Worm (Caenorhabditis elegans): Measurements from ENCODE around the gene fos-1.
"Not testable (repeated sequence)": the region's sequence is repeated elsewhere in the genome, so short reads cannot be mapped to it uniquely, and the experiment has no call there.

Gene fos-1

ce11 chrV:6038405-6039151 is 35.2 kb downstream of the fos-1 start, which contains the start of gene F29G9.1:
TSS of gene F29G9.1 (plus strand) at chrV:6039101.
- TF ChIP-seq ttx-3, fax-1, syd-9 (tag; optimal IDR thresholded peaks at IDR 0.05): not testable (repeated sequence)

ce11 chrV:6041375-6041774 is 38.0 kb downstream of the fos-1 start, which contains the start of gene R01B10.2:
TSS of gene R01B10.2 (minus strand) at chrV:6041475.
- TF ChIP-seq fax-1 (tag; optimal IDR thresholded peaks at IDR 0.05), result no peak
- no peak for TF ChIP-seq pha-2 (tag; optimal IDR thresholded peaks at IDR 0.05)
- TF ChIP-seq hlh-6 (tag; optimal IDR thresholded peaks at IDR 0.05), result no peak
- TF ChIP-seq unc-42 (tag; optimal IDR thresholded peaks at IDR 0.05), result no peak
- TF ChIP-seq F13H6.1 (tag; optimal IDR thresholded peaks at IDR 0.05), result no peak
- no peak for TF ChIP-seq sox-2 (GFP tag; IDR thresholded peaks at IDR 0.05)
- TF ChIP-seq ceh-22 (tag; optimal IDR thresholded peaks at IDR 0.05), result no peak
- TF ChIP-seq C38D4.7 (GFP tag; optimal IDR thresholded peaks at IDR 0.05), result no peak
- no peak for TF ChIP-seq ceh-24 (tag; optimal IDR thresholded peaks at IDR 0.05)
- no peak for TF ChIP-seq hlh-13 (GFP tag; optimal IDR thresholded peaks at IDR 0.05)
- no peak for TF ChIP-seq unc-55 (GFP tag; optimal IDR thresholded peaks at IDR 0.05)
- no peak for TF ChIP-seq hlh-30 (tag; optimal IDR thresholded peaks at IDR 0.05; ENCODE audit: insufficient read depth)
- no peak for TF ChIP-seq ttx-3 (tag; optimal IDR thresholded peaks at IDR 0.05)
- no peak for TF ChIP-seq tbx-2 (tag; optimal IDR thresholded peaks at IDR 0.05)
- TF ChIP-seq lin-11 (tag; optimal IDR thresholded peaks at IDR 0.05), result no peak
- no peak for TF ChIP-seq eyg-1 (tag; optimal IDR thresholded peaks at IDR 0.05)
- TF ChIP-seq ceh-18 (tag; optimal IDR thresholded peaks at IDR 0.05), result no peak
- TF ChIP-seq pat-9 (tag; optimal IDR thresholded peaks at IDR 0.05), result no peak
- TF ChIP-seq pha-4 (tag; optimal IDR thresholded peaks at IDR 0.05), result no peak
- no peak for TF ChIP-seq pros-1 (tag; optimal IDR thresholded peaks at IDR 0.05)

- peak; percentile 10 for TF ChIP-seq unc-55 (GFP tag; optimal IDR thresholded peaks at IDR 0.05)
- TF ChIP-seq elt-2 (tag; optimal IDR thresholded peaks at IDR 0.05), result peak; percentile 69
- no peak for TF ChIP-seq madf-2 (tag; optimal IDR thresholded peaks at IDR 0.05)
- peak; percentile 16 for TF ChIP-seq ceh-31 (tag; optimal IDR thresholded peaks at IDR 0.05)
- TF ChIP-seq rnt-1 (tag; optimal IDR thresholded peaks at IDR 0.05), result peak; percentile 29
- no peak for TF ChIP-seq F13H6.1 (tag; optimal IDR thresholded peaks at IDR 0.05)
- TF ChIP-seq nfya-1 (tag; optimal IDR thresholded peaks at IDR 0.05), result peak; percentile 13
- TF ChIP-seq ceh-48 (tag; optimal IDR thresholded peaks at IDR 0.05), result peak; percentile 88
- peak; percentile 35 for TF ChIP-seq hlh-30 (tag; optimal IDR thresholded peaks at IDR 0.05; ENCODE audit: insufficient read depth)
- peak; percentile 45 for TF ChIP-seq pax-1 (tag; optimal IDR thresholded peaks at IDR 0.05)
- no peak for TF ChIP-seq hlh-13 (GFP tag; optimal IDR thresholded peaks at IDR 0.05)
- no peak for TF ChIP-seq ets-4 (tag; optimal IDR thresholded peaks at IDR 0.05)
- no peak for TF ChIP-seq K02D7.2 (tag; optimal IDR thresholded peaks at IDR 0.05)
- TF ChIP-seq hlh-8 (tag; optimal IDR thresholded peaks at IDR 0.05), result no peak
Measured at ce11 chrV:6043275-6044271, 40.2 kb downstream of the fos-1 start, which contains the start of gene cpi-2. TSS of gene cpi-2 (plus strand) at chrV:6044062.

- TF ChIP-seq pha-2 (tag; optimal IDR thresholded peaks at IDR 0.05), result no peak
- TF ChIP-seq ceh-45 (GFP tag; IDR thresholded peaks at IDR 0.05), result no peak
- no peak for TF ChIP-seq ceh-48 (tag; optimal IDR thresholded peaks at IDR 0.05)
- no peak for TF ChIP-seq K09A11.1 (tag; optimal IDR thresholded peaks at IDR 0.05; ENCODE audit: insufficient read depth)
- TF ChIP-seq pat-9 (tag; optimal IDR thresholded peaks at IDR 0.05), result no peak
- no peak for TF ChIP-seq lin-11 (tag; optimal IDR thresholded peaks at IDR 0.05)
- TF ChIP-seq ceh-18 (tag; optimal IDR thresholded peaks at IDR 0.05), result no peak
- TF ChIP-seq madf-2 (tag; optimal IDR thresholded peaks at IDR 0.05), result no peak
- no peak for TF ChIP-seq unc-86 (tag; optimal IDR thresholded peaks at IDR 0.05)
- TF ChIP-seq fax-1 (tag; optimal IDR thresholded peaks at IDR 0.05), result no peak
- TF ChIP-seq hlh-15 (tag; optimal IDR thresholded peaks at IDR 0.05), result no peak
- no peak for TF ChIP-seq gmeb-2 (tag; optimal IDR thresholded peaks at IDR 0.05)
Measured at ce11 chrV:6044448-6044847, 41.0 kb downstream of the fos-1 start.
